Worm (Caenorhabditis elegans): Measurements from ENCODE around the gene knl-1.

knl-1 gene

DNA sequence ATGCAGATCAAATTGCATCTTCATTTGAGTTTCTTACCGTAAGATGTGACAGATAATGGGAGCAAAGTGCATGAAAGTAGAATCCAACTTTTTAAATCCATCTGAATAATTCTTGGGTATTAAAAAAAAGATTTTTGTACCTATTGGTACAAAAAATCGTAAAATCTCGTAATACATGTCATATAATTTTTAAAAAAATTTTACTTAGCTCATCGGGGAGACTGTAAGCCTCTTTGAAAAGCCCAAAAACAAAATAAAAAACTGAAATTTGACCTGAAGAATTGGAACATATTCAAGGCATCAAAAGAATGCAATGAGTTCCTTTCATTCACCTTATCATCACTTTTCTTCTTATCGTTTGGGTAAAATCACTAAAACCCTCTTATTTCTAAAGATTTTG lies 25.4 kb downstream of the knl-1 start, which contains the start of gene clec-160:
TSS of gene clec-160 (minus strand) at position 101 of the 400 bp plus-strand sequence.
- TF ChIP-seq sptf-2 (GFP tag; optimal IDR thresholded peaks at IDR 0.05) (no peak), Y56A3A.18 (GFP tag; IDR thresholded peaks at IDR 0.05) (no peak), somi-1 (GFP tag; optimal IDR thresholded peaks at IDR 0.05) (no peak), F23B12.7 (tag; optimal IDR thresholded peaks at IDR 0.05; ENCODE audit: insufficient read depth) (no peak), ztf-3 (GFP tag; optimal IDR thresholded peaks at IDR 0.05) (no peak), F49E8.2 (tag; optimal IDR thresholded peaks at IDR 0.05; ENCODE audit: insufficient read depth) (no peak), let-526 (GFP tag; IDR thresholded peaks at IDR 0.05) (no peak), dpff-1 (tag; optimal IDR thresholded peaks at IDR 0.05) (no peak), lir-1 (GFP tag; conservative IDR thresholded peaks at IDR 0.05) (no peak), rpc-1 (optimal IDR thresholded peaks at IDR 0.05) (no peak), rpc-1 (tag; optimal IDR thresholded peaks at IDR 0.05) (no peak)

DNA sequence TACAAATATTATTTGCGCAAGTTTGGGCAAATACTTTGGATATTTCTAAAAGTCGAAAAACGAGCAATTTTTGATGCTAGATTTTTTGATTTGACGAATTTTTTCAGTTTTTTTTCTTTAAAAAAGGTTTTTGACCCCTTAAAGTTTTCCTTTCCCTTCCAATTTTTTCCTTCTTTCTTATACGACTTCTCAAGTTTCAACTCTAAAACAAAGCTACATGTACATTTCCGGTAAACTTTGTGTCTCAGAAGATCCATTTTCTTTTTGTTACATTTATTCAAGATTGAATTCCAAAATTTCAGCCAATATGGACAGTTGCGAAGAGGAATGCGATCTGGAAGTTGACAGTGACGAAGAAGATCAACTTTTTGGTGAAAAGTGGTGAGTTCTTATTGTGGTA lies 28.4 kb downstream of the knl-1 start, which contains the start of gene mig-10:
TSS of gene mig-10 (plus strand) at position 301 of the 400 bp plus-strand sequence.
- TF ChIP-seq ekl-4 (GFP tag; IDR thresholded peaks at IDR 0.05), result no peak
- TF ChIP-seq snpc-3.4 (tag; optimal IDR thresholded peaks at IDR 0.05), result no peak
- TF ChIP-seq repo-1 (tag; optimal IDR thresholded peaks at IDR 0.05), result no peak
- TF ChIP-seq lin-26 (GFP tag; IDR thresholded peaks at IDR 0.05), result no peak
- no peak for TF ChIP-seq lin-35 (GFP tag; optimal IDR thresholded peaks at IDR 0.05)
- no peak for TF ChIP-seq madf-10 (tag; optimal IDR thresholded peaks at IDR 0.05)
- TF ChIP-seq F22D6.2 (tag; optimal IDR thresholded peaks at IDR 0.05), result no peak
- no peak for TF ChIP-seq F57C9.4 (tag; optimal IDR thresholded peaks at IDR 0.05)
- TF ChIP-seq xnd-1 (tag; optimal IDR thresholded peaks at IDR 0.05), result no peak
- TF ChIP-seq mxl-1 (tag; optimal IDR thresholded peaks at IDR 0.05), result no peak
- no peak for TF ChIP-seq F33H1.4 (GFP tag; IDR thresholded peaks at IDR 0.05)
- TF ChIP-seq lsy-27 (tag; optimal IDR thresholded peaks at IDR 0.05; ENCODE audit: borderline replicate concordance, insufficient read depth), result no peak
- no peak for TF ChIP-seq unc-62 (GFP tag; optimal IDR thresholded peaks at IDR 0.05)
- TF ChIP-seq B0035.1 (tag; optimal IDR thresholded peaks at IDR 0.05), result no peak
- no peak for TF ChIP-seq rcor-1 (GFP tag; IDR thresholded peaks at IDR 0.05)
- no peak for TF ChIP-seq chd-7 (tag; optimal IDR thresholded peaks at IDR 0.05)
- no peak for TF ChIP-seq madf-8 (GFP tag; conservative IDR thresholded peaks at IDR 0.05)
- no peak for TF ChIP-seq D2030.7 (GFP tag; IDR thresholded peaks at IDR 0.05)

DNA sequence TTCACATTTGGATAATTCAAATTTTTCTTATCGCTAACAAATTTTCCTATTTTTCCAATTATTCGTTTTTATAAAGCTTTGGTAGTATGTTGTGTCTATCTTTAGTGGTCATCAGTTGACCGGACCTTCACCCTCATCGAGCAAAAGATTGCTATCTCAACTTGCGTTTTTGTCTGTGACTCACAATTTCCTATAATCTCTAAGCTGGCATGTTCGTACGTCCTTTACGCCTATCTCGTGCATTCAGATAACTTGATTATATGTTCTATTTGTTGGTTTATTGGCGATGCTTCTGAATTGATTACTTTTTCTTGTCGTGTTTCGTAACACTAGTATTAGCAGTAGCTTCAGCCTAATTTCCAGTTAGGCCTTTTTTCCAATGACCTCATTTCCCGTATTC lies 29.1 kb downstream of the knl-1 start:
- TF ChIP-seq bed-1 (GFP tag; IDR thresholded peaks at IDR 0.05), result no peak

DNA sequence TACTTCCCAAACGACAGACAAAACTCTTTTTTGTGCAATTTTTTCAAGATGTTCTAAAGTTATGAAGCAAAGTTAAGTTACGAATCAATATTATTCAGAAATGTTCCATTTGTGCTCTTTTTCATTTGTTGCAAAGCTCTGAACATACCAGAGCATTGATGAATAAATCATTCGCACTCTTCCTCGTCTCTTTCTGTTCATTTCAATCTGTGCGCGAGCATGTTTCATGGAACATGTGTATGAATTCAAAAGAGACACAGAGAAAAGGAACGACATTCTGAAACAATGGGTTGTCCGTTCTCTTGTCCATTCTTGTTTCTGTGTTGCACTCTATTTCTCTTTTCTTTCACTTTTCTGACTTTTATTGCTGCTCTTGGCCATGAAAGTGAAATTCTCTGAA lies 29.9 kb downstream of the knl-1 start:
- TF ChIP-seq C17E4.6 (GFP tag; IDR thresholded peaks at IDR 0.05) (no peak), madf-6 (GFP tag; IDR thresholded peaks at IDR 0.05) (no peak), B0019.2 (GFP tag; conservative IDR thresholded peaks at IDR 0.05) (no peak), D2030.7 (GFP tag; IDR thresholded peaks at IDR 0.05) (no peak), ama-1 (optimal IDR thresholded peaks at IDR 0.05) (no peak), ama-1 (GFP tag; optimal IDR thresholded peaks at IDR 0.05) (no peak), hlh-26 (GFP tag; conservative IDR thresholded peaks at IDR 0.05) (no peak), ceh-91 (GFP tag; IDR thresholded peaks at IDR 0.05) (no peak), ztf-3 (GFP tag; optimal IDR thresholded peaks at IDR 0.05) (no peak), lin-26 (GFP tag; IDR thresholded peaks at IDR 0.05) (no peak), sea-2 (GFP tag; IDR thresholded peaks at IDR 0.05) (no peak), fkh-3 (tag; optimal IDR thresholded peaks at IDR 0.05) (no peak)

Data from whole organism, young adult.